Fruit fly (Drosophila melanogaster) whole organism, embryonic: ENCODE measurements around the gene CSN5.

ENCODE experiments used
- Aef1 ChIP-seq: fragments of 200-800 bp; sonication (Bioruptor generic); IDR thresholded peaks from 3 replicates; pipeline ENCODE4 v1.3.6; 2022; ENCODE audit warnings: missing biosample characterization, missing genetic modification characterization
- CG10147 ChIP-seq: fragments of 200-800 bp; sonication (Bioruptor generic); optimal IDR thresholded peaks from 2 replicates; lab custom pipeline; 2019; ENCODE audit warnings: missing biosample characterization, mild to moderate bottlenecking, missing genetic modification characterization, moderate library complexity
- CG11560 ChIP-seq: fragments of 200-800 bp; sonication (Bioruptor generic); IDR thresholded peaks from 3 replicates; pipeline ENCODE4 v1.3.6; 2022; ENCODE audit warnings: missing biosample characterization, missing genetic modification characterization
- CG11723 ChIP-seq: fragments of 200-800 bp; sonication (Bioruptor generic); optimal IDR thresholded peaks from 2 replicates; lab custom pipeline; 2017; ENCODE audit warnings: missing biosample characterization, mild to moderate bottlenecking, missing genetic modification characterization
- CG13424 ChIP-seq: fragments of 200-800 bp; sonication (Bioruptor generic); optimal IDR thresholded peaks from 2 replicates; lab custom pipeline; 2019; ENCODE audit warnings: missing biosample characterization, mild to moderate bottlenecking, missing genetic modification characterization, moderate library complexity
- CG17361 ChIP-seq: fragments of 200-800 bp; sonication (Bioruptor generic); IDR thresholded peaks from 3 replicates; pipeline ENCODE4 v1.3.6; 2022; ENCODE audit warnings: missing biosample characterization, missing genetic modification characterization
- CG2120 ChIP-seq: fragments of 200-800 bp; sonication (Bioruptor generic); optimal IDR thresholded peaks from 3 replicates; lab custom pipeline; 2016; ENCODE audit warnings: missing biosample characterization, missing genetic modification characterization
- CG33213 ChIP-seq: fragments of 200-800 bp; sonication (Bioruptor generic); optimal IDR thresholded peaks from 3 replicates; lab custom pipeline; 2016; ENCODE audit warnings: missing biosample characterization, missing genetic modification characterization
- CG34376 ChIP-seq: fragments of 200-800 bp; sonication (Bioruptor generic); optimal IDR thresholded peaks from 2 replicates; lab custom pipeline; 2018; ENCODE audit warnings: missing biosample characterization, mild to moderate bottlenecking, missing genetic modification characterization
- CG3847 ChIP-seq: fragments of 200-800 bp; sonication (Bioruptor generic); IDR thresholded peaks from 2 replicates; pipeline ENCODE4 v1.3.6; 2022; ENCODE audit warnings: missing biosample characterization, missing genetic modification characterization
- CG6765 ChIP-seq: fragments of 200-800 bp; sonication (Bioruptor generic); optimal IDR thresholded peaks from 3 replicates; lab custom pipeline; 2017; ENCODE audit warnings: missing biosample characterization, mild to moderate bottlenecking, missing genetic modification characterization
- CG7556 ChIP-seq: fragments of 200-800 bp; sonication (Bioruptor generic); optimal IDR thresholded peaks from 2 replicates; lab custom pipeline; 2017; ENCODE audit warnings: missing biosample characterization, mild to moderate bottlenecking, missing genetic modification characterization
- CG7839 ChIP-seq: fragments of 200-800 bp; sonication (Bioruptor generic); optimal IDR thresholded peaks from 3 replicates; lab custom pipeline; 2018; ENCODE audit warnings: missing biosample characterization, mild to moderate bottlenecking, missing genetic modification characterization, moderate library complexity
- CG8388 ChIP-seq: fragments of 200-800 bp; sonication (Bioruptor generic); optimal IDR thresholded peaks from 2 replicates; lab custom pipeline; 2019; ENCODE audit warnings: missing biosample characterization, mild to moderate bottlenecking, missing genetic modification characterization, moderate library complexity
- Camta ChIP-seq: fragments of 200-800 bp; sonication (Bioruptor generic); optimal IDR thresholded peaks from 2 replicates; lab custom pipeline; 2016; ENCODE audit warnings: missing biosample characterization, missing genetic modification characterization
- CrebB ChIP-seq: fragments of 200-800 bp; sonication (Bioruptor generic); optimal IDR thresholded peaks from 3 replicates; lab custom pipeline; 2018; ENCODE audit warnings: missing biosample characterization, mild to moderate bottlenecking, missing genetic modification characterization
- Dbx ChIP-seq: fragments of 200-800 bp; sonication (Bioruptor generic); IDR thresholded peaks from 3 replicates; pipeline ENCODE4 v1.3.6; 2022; ENCODE audit warnings: missing biosample characterization, missing genetic modification characterization
- Dll ChIP-seq: fragments of 200-800 bp; sonication (Bioruptor generic); IDR thresholded peaks from 4 replicates; pipeline ENCODE4 v1.3.6; 2022; ENCODE audit warnings: missing biosample characterization, missing genetic modification characterization; ENCODE audit not compliant: partially characterized antibody
- Fer3 ChIP-seq: fragments of 200-800 bp; sonication (Bioruptor generic); optimal IDR thresholded peaks from 2 replicates; lab custom pipeline; 2018; ENCODE audit warnings: missing biosample characterization, mild to moderate bottlenecking, missing genetic modification characterization, moderate library complexity
- Gug ChIP-seq: fragments of 200-800 bp; sonication (Bioruptor generic); IDR thresholded peaks from 4 replicates; pipeline ENCODE4 v1.3.6; 2022; ENCODE audit warnings: missing biosample characterization, missing genetic modification characterization
- H15 ChIP-seq: fragments of 200-800 bp; sonication (Bioruptor generic); IDR thresholded peaks from 3 replicates; pipeline ENCODE4 v1.3.6; 2022; ENCODE audit warnings: missing biosample characterization, missing genetic modification characterization
- H2.0 ChIP-seq: fragments of 200-800 bp; sonication (Bioruptor generic); IDR thresholded peaks from 2 replicates; pipeline ENCODE4 v1.3.6; 2022; ENCODE audit warnings: missing biosample characterization, missing genetic modification characterization
- HLH54F ChIP-seq: fragments of 200-800 bp; sonication (Bioruptor generic); optimal IDR thresholded peaks from 3 replicates; lab custom pipeline; 2016; ENCODE audit warnings: missing biosample characterization, missing genetic modification characterization
- MBD-R2 ChIP-seq: fragments of 200-800 bp; sonication (Bioruptor generic); IDR thresholded peaks from 2 replicates; pipeline ENCODE4 v1.3.6; 2022; ENCODE audit warnings: missing biosample characterization, missing genetic modification characterization
- Mad ChIP-seq: fragments of 200-800 bp; sonication (Bioruptor generic); optimal IDR thresholded peaks from 2 replicates; lab custom pipeline; 2016; ENCODE audit warnings: missing biosample characterization, missing genetic modification characterization
- Max ChIP-seq: fragments of 200-800 bp; sonication (Bioruptor generic); optimal IDR thresholded peaks from 2 replicates; lab custom pipeline; 2016; ENCODE audit warnings: missing biosample characterization, mild to moderate bottlenecking, missing genetic modification characterization
- Meics ChIP-seq: fragments of 200-800 bp; sonication (Bioruptor generic); optimal IDR thresholded peaks from 2 replicates; lab custom pipeline; 2017; ENCODE audit warnings: missing biosample characterization, mild to moderate bottlenecking, missing genetic modification characterization
- Opbp ChIP-seq: fragments of 200-800 bp; sonication (Bioruptor generic); IDR thresholded peaks from 3 replicates; pipeline ENCODE4 v1.3.6; 2022; ENCODE audit warnings: missing biosample characterization, missing genetic modification characterization; ENCODE audit not compliant: partially characterized antibody
- Poxn ChIP-seq: fragments of 200-800 bp; sonication (Bioruptor generic); IDR thresholded peaks from 2 replicates; pipeline ENCODE4 v1.3.6; 2022; ENCODE audit warnings: missing biosample characterization, missing genetic modification characterization
- Ptx1 ChIP-seq: fragments of 200-800 bp; sonication (Bioruptor generic); IDR thresholded peaks from 2 replicates; pipeline ENCODE4 v1.3.6; 2022; ENCODE audit warnings: missing biosample characterization, missing genetic modification characterization
- Ssrp ChIP-seq: fragments of 200-800 bp; sonication (Bioruptor generic); optimal IDR thresholded peaks from 2 replicates; lab custom pipeline; 2018; ENCODE audit warnings: missing biosample characterization, mild to moderate bottlenecking, missing genetic modification characterization, moderate library complexity
- Usf ChIP-seq: fragments of 200-800 bp; sonication (Bioruptor generic); optimal IDR thresholded peaks from 2 replicates; lab custom pipeline; 2017; ENCODE audit warnings: missing genotype, missing biosample characterization, missing genetic modification characterization
- Xbp1 ChIP-seq: fragments of 200-800 bp; sonication (Bioruptor generic); optimal IDR thresholded peaks from 3 replicates; lab custom pipeline; 2016; ENCODE audit warnings: missing biosample characterization, mild to moderate bottlenecking, missing genetic modification characterization
- ac ChIP-seq: fragments of 200-800 bp; sonication (Bioruptor generic); optimal IDR thresholded peaks from 3 replicates; lab custom pipeline; 2017; ENCODE audit warnings: missing biosample characterization, mild to moderate bottlenecking, missing genetic modification characterization
- cas ChIP-seq: fragments of 200-800 bp; sonication (Bioruptor generic); IDR thresholded peaks from 2 replicates; pipeline ENCODE4 v1.3.6; 2022; ENCODE audit warnings: missing biosample characterization, missing genetic modification characterization
- chinmo ChIP-seq: fragments of 200-800 bp; sonication (Bioruptor generic); IDR thresholded peaks from 4 replicates; pipeline ENCODE4 v1.3.6; 2022; ENCODE audit warnings: missing biosample characterization, missing genetic modification characterization; ENCODE audit not compliant: partially characterized antibody
- crc ChIP-seq: fragments of 200-800 bp; sonication (Bioruptor generic); optimal IDR thresholded peaks from 2 replicates; lab custom pipeline; 2016; ENCODE audit warnings: missing biosample characterization, missing genetic modification characterization
- croc ChIP-seq: fragments of 200-800 bp; sonication (Bioruptor generic); conservative IDR thresholded peaks from 3 replicates; pipeline ENCODE4 v1.3.6; 2022; ENCODE audit warnings: missing biosample characterization, missing genetic modification characterization
- crp ChIP-seq, 2 experiments: fragments of 200-800 bp; sonication (Bioruptor generic); optimal IDR thresholded peaks; 2 replicates in 1 of 2; 3 replicates in 1 of 2; lab custom pipeline; 2017; ENCODE audit warnings: missing biosample characterization in 2 of 2, missing genetic modification characterization in 2 of 2, mild to moderate bottlenecking in 1 of 2, moderate library complexity in 1 of 2
- dm ChIP-seq: fragments of 200-800 bp; sonication (Bioruptor generic); optimal IDR thresholded peaks from 3 replicates; lab custom pipeline; 2016; ENCODE audit warnings: missing biosample characterization, missing genetic modification characterization
- dmrt99B ChIP-seq: fragments of 200-800 bp; sonication (Bioruptor generic); optimal IDR thresholded peaks from 2 replicates; lab custom pipeline; 2018; ENCODE audit warnings: missing biosample characterization, mild to moderate bottlenecking, missing genetic modification characterization, moderate library complexity
- ems ChIP-seq: fragments of 200-800 bp; sonication (Bioruptor generic); optimal IDR thresholded peaks from 3 replicates; lab custom pipeline; 2016; ENCODE audit warnings: missing biosample characterization, missing genetic modification characterization
- gt ChIP-seq: fragments of 200-800 bp; sonication (Bioruptor generic); IDR thresholded peaks from 2 replicates; pipeline ENCODE4 v1.3.6; 2022; ENCODE audit warnings: missing biosample characterization, missing genetic modification characterization
- h ChIP-seq: fragments of >200 bp; optimal IDR thresholded peaks from 2 replicates; lab custom pipeline; 2017
- hbn ChIP-seq: fragments of 200-800 bp; sonication (Bioruptor generic); IDR thresholded peaks from 2 replicates; pipeline ENCODE4 v1.3.6; 2022; ENCODE audit warnings: missing biosample characterization, missing genetic modification characterization; ENCODE audit not compliant: partially characterized antibody
- kay ChIP-seq: fragments of 200-800 bp; sonication (Bioruptor generic); optimal IDR thresholded peaks from 2 replicates; lab custom pipeline; 2016; ENCODE audit warnings: missing biosample characterization, missing genetic modification characterization
- p53 ChIP-seq: fragments of 200-800 bp; sonication (Bioruptor generic); optimal IDR thresholded peaks from 2 replicates; lab custom pipeline; 2016; ENCODE audit warnings: missing biosample characterization, missing genetic modification characterization
- pzg ChIP-seq: fragments of 200-800 bp; sonication (Bioruptor generic); optimal IDR thresholded peaks from 3 replicates; lab custom pipeline; 2018; ENCODE audit warnings: missing biosample characterization, mild to moderate bottlenecking, missing genetic modification characterization, moderate library complexity
- schlank ChIP-seq: fragments of 200-800 bp; sonication (Bioruptor generic); optimal IDR thresholded peaks from 2 replicates; lab custom pipeline; 2018; ENCODE audit warnings: missing biosample characterization, mild to moderate bottlenecking, missing genetic modification characterization
- sima ChIP-seq: fragments of 200-800 bp; sonication (Bioruptor generic); optimal IDR thresholded peaks from 2 replicates; lab custom pipeline; 2016; ENCODE audit warnings: missing biosample characterization, missing genetic modification characterization
- wor ChIP-seq: fragments of 200-800 bp; sonication (Bioruptor generic); IDR thresholded peaks from 2 replicates; pipeline ENCODE4 v1.3.6; 2022; ENCODE audit warnings: missing biosample characterization, missing genetic modification characterization

Gene CSN5

DNA sequence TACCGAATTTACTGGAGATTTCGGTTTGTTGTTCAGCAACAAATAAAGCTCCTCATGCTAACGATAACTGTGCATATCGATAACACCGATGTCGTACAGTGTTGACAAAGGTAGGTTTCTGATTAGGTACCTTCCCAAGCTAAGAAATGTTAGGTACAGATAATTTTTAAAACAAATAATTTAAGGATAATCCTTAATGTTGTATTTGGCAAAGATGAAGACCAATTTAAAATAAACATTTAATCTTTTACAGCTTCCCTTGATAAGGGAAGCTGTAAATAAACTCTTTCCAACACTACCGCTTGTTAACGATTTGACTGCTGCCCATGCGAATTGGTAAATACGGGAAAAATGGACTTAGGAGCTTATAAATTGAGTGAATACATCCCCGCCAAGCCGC is 27.0 kb upstream of the CSN5 start, which contains the start of the genes Ttc1 and CG14882 (continued):
- TF ChIP-seq schlank (tag; lab: Kevin White, UChicago) (peak; percentile 24), H15 (peak; percentile 87), Camta (GFP tag; lab: Kevin White, UChicago) (peak; percentile 79), Meics (GFP tag; lab: Kevin White, UChicago) (peak; percentile 80), CG17361 (peak; percentile 75; the same call in 2 of the 3 replicates), Fer3 (tag; lab: Kevin White, UChicago) (peak; percentile 76), Dbx (peak; percentile 77; the same call in 2 of the 3 replicates), Poxn (GFP tag; lab: Robert Waterston, UW) (peak; percentile 76), ac (GFP tag; lab: Kevin White, UChicago) (no peak), h (lab: Kevin White, UChicago) (no peak), Mad (GFP tag; lab: Kevin White, UChicago) (peak; percentile 86), pzg (GFP tag; lab: Kevin White, UChicago) (peak; percentile 49), croc (peak; percentile 66), CG6765 (GFP tag; lab: Kevin White, UChicago) (peak; percentile 58), H2.0 (GFP tag; lab: Robert Waterston, UW) (peak; percentile 92), HLH54F (GFP tag; lab: Kevin White, UChicago) (peak; percentile 87), sima (peak; percentile 32), CG10147 (peak; percentile 58), Usf (GFP tag; lab: Kevin White, UChicago) (peak; percentile 43), hbn (peak; percentile 58), Dll (GFP tag; lab: Robert Waterston, UW) (peak; percentile 53; the same call in 2 of the 4 replicates), Opbp (peak; percentile 42; the same call in 1 of the 3 replicates), Ssrp (tag; lab: Kevin White, UChicago) (peak; percentile 75), CG8388 (GFP tag; lab: Kevin White, UChicago) (peak; percentile 77), CG3847 (GFP tag; lab: Robert Waterston, UW) (peak; percentile 91), Aef1 (GFP tag; lab: Robert Waterston, UW) (peak; percentile 76), cas (GFP tag; lab: Robert Waterston, UW) (peak; percentile 51; the same call in 1 of the 2 replicates), CG2120 (peak; percentile 95), CG11723 (GFP tag; lab: Kevin White, UChicago) (no peak), ems (peak; percentile 73), CG13424 (tag; lab: Kevin White, UChicago) (peak; percentile 84), CG7839 (tag; lab: Kevin White, UChicago) (no peak), CrebB (tag; lab: Kevin White, UChicago) (peak; percentile 44), CG34376 (GFP tag; lab: Kevin White, UChicago) (peak; percentile 70), CG7556 (peak; percentile 83), Xbp1 (GFP tag; lab: Kevin White, UChicago) (peak; percentile 90), Max (GFP tag; lab: Kevin White, UChicago) (peak; percentile 77), MBD-R2 (GFP tag; lab: Robert Waterston, UW) (peak; percentile 93), Gug (GFP tag; lab: Robert Waterston, UW) (no peak; the same call in 2 of the 4 replicates), wor (GFP tag; lab: Robert Waterston, UW) (peak; percentile 84), dmrt99B (no peak), Ptx1 (GFP tag; lab: Robert Waterston, UW) (peak; percentile 91), crc (GFP tag; lab: Kevin White, UChicago) (peak; percentile 61), kay (GFP tag; lab: Kevin White, UChicago) (peak; percentile 77), gt (GFP tag; lab: Robert Waterston, UW) (no peak; the same call in 1 of the 2 replicates), crp (GFP tag; optimal IDR thresholded peaks at IDR 0.05; lab: Kevin White, UChicago) (peak in 1 of 2 experiments; percentile 57), p53 (GFP tag; lab: Kevin White, UChicago) (peak; percentile 54), chinmo (GFP tag; lab: Robert Waterston, UW) (no peak), CG33213 (peak; percentile 78), dm (GFP tag; lab: Kevin White, UChicago) (peak; percentile 67), CG11560 (tag; lab: Robert Waterston, UW) (peak; percentile 69; the same call in 2 of the 3 replicates)
